Worm (Caenorhabditis elegans) whole organism, late embryonic: ENCODE measurements around the gene ctr-9.

Experiments
- C08G9.2 ChIP-seq: sonication (generic microtip); optimal IDR thresholded peaks from 2 replicates; lab custom pipeline; 2016; ENCODE audit warnings: mild to moderate bottlenecking, missing genetic modification characterization, moderate library complexity, missing compliant biosample characterization
- K02D7.2 ChIP-seq: sonication (generic microtip); optimal IDR thresholded peaks from 2 replicates; lab custom pipeline; 2017; ENCODE audit warnings: mild to moderate bottlenecking, missing genetic modification characterization, missing compliant biosample characterization
- K09A11.1 ChIP-seq: sonication (generic microtip); optimal IDR thresholded peaks from 2 replicates; lab custom pipeline; 2017; ENCODE audit warnings: antibody characterized with exemption, mild to moderate bottlenecking, missing genetic modification characterization, missing compliant biosample characterization; ENCODE audit not compliant: insufficient read depth
- T23F11.4 ChIP-seq: fragments of 200-800 bp; sonication (Bioruptor generic); optimal IDR thresholded peaks from 2 replicates; lab custom pipeline; 2018; ENCODE audit warnings: mild to moderate bottlenecking, missing genetic modification characterization, missing compliant biosample characterization
- Y22D7AL.16 ChIP-seq: sonication (generic microtip); optimal IDR thresholded peaks from 2 replicates; lab custom pipeline; 2016; ENCODE audit warnings: missing genetic modification characterization, missing compliant biosample characterization
- ahr-1 ChIP-seq: sonication (generic microtip); optimal IDR thresholded peaks from 2 replicates; lab custom pipeline; 2016; ENCODE audit warnings: missing genetic modification characterization, missing compliant biosample characterization
- ceh-14 ChIP-seq: sonication (generic microtip); optimal IDR thresholded peaks from 2 replicates; lab custom pipeline; 2016; ENCODE audit warnings: missing genotype, missing genetic modification characterization, missing compliant biosample characterization
- ceh-19 ChIP-seq: fragments of 200-800 bp; sonication (Bioruptor generic); optimal IDR thresholded peaks from 2 replicates; lab custom pipeline; 2018; ENCODE audit warnings: mild to moderate bottlenecking, missing genetic modification characterization, missing compliant biosample characterization
- ceh-2 ChIP-seq: sonication (generic microtip); optimal IDR thresholded peaks from 2 replicates; lab custom pipeline; 2016; ENCODE audit warnings: missing genotype, missing genetic modification characterization, missing compliant biosample characterization
- ceh-22 ChIP-seq: sonication (generic microtip); optimal IDR thresholded peaks from 2 replicates; lab custom pipeline; 2017; ENCODE audit warnings: missing biosample characterization, missing genetic modification characterization
- ceh-24 ChIP-seq: sonication (generic microtip); optimal IDR thresholded peaks from 2 replicates; lab custom pipeline; 2016; ENCODE audit warnings: mild to moderate bottlenecking, missing genetic modification characterization, missing compliant biosample characterization
- ceh-30 ChIP-seq: fragments of 150-350 bp; optimal IDR thresholded peaks from 2 replicates; lab custom pipeline; 2014; ENCODE audit warnings: missing biosample characterization, missing genetic modification characterization
- ceh-31 ChIP-seq: sonication (generic microtip); optimal IDR thresholded peaks from 2 replicates; lab custom pipeline; 2016; ENCODE audit warnings: missing genetic modification characterization, missing compliant biosample characterization
- ceh-45 ChIP-seq: fragments of 200-800 bp; sonication (Bioruptor generic); IDR thresholded peaks from 2 replicates; pipeline ENCODE4 v1.3.6; 2022; ENCODE audit warnings: missing genetic modification reagents, missing genetic modification characterization, missing compliant biosample characterization
- ceh-48 ChIP-seq: sonication (generic microtip); optimal IDR thresholded peaks from 2 replicates; lab custom pipeline; 2016; ENCODE audit warnings: missing genetic modification characterization, inconsistent platforms, missing compliant biosample characterization
- ceh-6 ChIP-seq: fragments of 200-800 bp; sonication (Bioruptor generic); optimal IDR thresholded peaks from 2 replicates; lab custom pipeline; 2018; ENCODE audit warnings: mild to moderate bottlenecking, missing genetic modification characterization, missing compliant biosample characterization
- ceh-9 ChIP-seq: sonication (generic microtip); optimal IDR thresholded peaks from 2 replicates; lab custom pipeline; 2016; ENCODE audit warnings: mild to moderate bottlenecking, missing genetic modification characterization, inconsistent platforms, missing compliant biosample characterization
- dve-1 ChIP-seq: sonication (generic microtip); optimal IDR thresholded peaks from 2 replicates; lab custom pipeline; 2017; ENCODE audit warnings: antibody characterized with exemption, mild to moderate bottlenecking, missing genetic modification characterization, missing compliant biosample characterization
- elt-2 ChIP-seq: sonication (generic microtip); optimal IDR thresholded peaks from 2 replicates; lab custom pipeline; 2016; ENCODE audit warnings: missing genetic modification reagents, missing genetic modification characterization, missing compliant biosample characterization
- elt-4 ChIP-seq: sonication (generic microtip); optimal IDR thresholded peaks from 2 replicates; lab custom pipeline; 2016; ENCODE audit warnings: missing genetic modification characterization, missing compliant biosample characterization
- eyg-1 ChIP-seq: sonication (generic microtip); optimal IDR thresholded peaks from 2 replicates; lab custom pipeline; 2016; ENCODE audit warnings: missing genotype, missing genetic modification characterization, missing compliant biosample characterization
- fkh-10 ChIP-seq: fragments of 150-350 bp; optimal IDR thresholded peaks from 2 replicates; lab custom pipeline; 2014; ENCODE audit warnings: missing biosample characterization, missing genetic modification reagents, missing genetic modification characterization
- fkh-6 ChIP-seq: sonication (generic microtip); optimal IDR thresholded peaks from 2 replicates; lab custom pipeline; 2016; ENCODE audit warnings: missing genetic modification characterization, missing compliant biosample characterization
- gmeb-2 ChIP-seq: sonication (generic microtip); optimal IDR thresholded peaks from 2 replicates; lab custom pipeline; 2016; ENCODE audit warnings: missing genetic modification characterization, inconsistent platforms, missing compliant biosample characterization
- hlh-13 ChIP-seq: fragments of 200-800 bp; sonication (Bioruptor generic); optimal IDR thresholded peaks from 2 replicates; lab custom pipeline; 2018; ENCODE audit warnings: mild to moderate bottlenecking, missing genetic modification characterization, missing compliant biosample characterization
- hlh-6 ChIP-seq: sonication (generic microtip); optimal IDR thresholded peaks from 2 replicates; lab custom pipeline; 2016; ENCODE audit warnings: missing genotype, missing genetic modification characterization, missing compliant biosample characterization
- hlh-8 ChIP-seq: sonication (generic microtip); optimal IDR thresholded peaks from 2 replicates; lab custom pipeline; 2016; ENCODE audit warnings: missing genotype, missing genetic modification characterization, missing compliant biosample characterization
- lim-6 ChIP-seq: sonication (generic microtip); optimal IDR thresholded peaks from 2 replicates; lab custom pipeline; 2016; ENCODE audit warnings: missing genetic modification characterization, missing compliant biosample characterization
- lin-11 ChIP-seq: fragments of 200-800 bp; sonication (Bioruptor generic); optimal IDR thresholded peaks from 2 replicates; lab custom pipeline; 2018; ENCODE audit warnings: mild to moderate bottlenecking, missing genetic modification characterization, missing compliant biosample characterization
- madf-2 ChIP-seq: sonication (generic microtip); optimal IDR thresholded peaks from 2 replicates; lab custom pipeline; 2017; ENCODE audit warnings: missing genetic modification characterization, missing compliant biosample characterization
- mec-3 ChIP-seq: sonication (generic microtip); optimal IDR thresholded peaks from 2 replicates; lab custom pipeline; 2016; ENCODE audit warnings: borderline replicate concordance, missing genetic modification characterization, missing compliant biosample characterization
- nhr-11 ChIP-seq: fragments of 150-350 bp; optimal IDR thresholded peaks from 2 replicates; lab custom pipeline; 2014; ENCODE audit warnings: missing biosample characterization, missing genetic modification characterization
- npax-4 ChIP-seq: sonication (generic microtip); optimal IDR thresholded peaks from 2 replicates; lab custom pipeline; 2016; ENCODE audit warnings: missing genetic modification characterization, missing compliant biosample characterization
- pag-3 ChIP-seq: sonication (generic microtip); optimal IDR thresholded peaks from 2 replicates; lab custom pipeline; 2016; ENCODE audit warnings: missing compliant biosample characterization, missing genetic modification characterization, borderline replicate concordance
- pat-9 ChIP-seq: fragments of 200-800 bp; sonication (Bioruptor generic); optimal IDR thresholded peaks from 2 replicates; lab custom pipeline; 2018; ENCODE audit warnings: mild to moderate bottlenecking, missing genetic modification characterization, moderate library complexity, missing compliant biosample characterization
- pax-1 ChIP-seq: fragments of 150-350 bp; optimal IDR thresholded peaks from 2 replicates; lab custom pipeline; 2014; ENCODE audit warnings: missing biosample characterization, missing genetic modification characterization
- pha-2 ChIP-seq: sonication (generic microtip); optimal IDR thresholded peaks from 2 replicates; lab custom pipeline; 2017; ENCODE audit warnings: mild to moderate bottlenecking, missing genetic modification characterization, missing compliant biosample characterization
- pha-4 ChIP-seq: fragments of 150-350 bp; optimal IDR thresholded peaks from 2 replicates; lab custom pipeline; 2018; ENCODE audit warnings: missing biosample characterization, missing genetic modification reagents, missing genetic modification characterization
- rnt-1 ChIP-seq: sonication (generic microtip); optimal IDR thresholded peaks from 2 replicates; lab custom pipeline; 2016; ENCODE audit warnings: missing genetic modification characterization, missing compliant biosample characterization
- sdc-2 ChIP-seq: sonication (generic microtip); optimal IDR thresholded peaks from 2 replicates; lab custom pipeline; 2016; ENCODE audit warnings: missing genotype, missing genetic modification characterization, missing compliant biosample characterization
- sox-2 ChIP-seq: fragments of 200-800 bp; sonication (Bioruptor generic); IDR thresholded peaks from 2 replicates; pipeline ENCODE4 v1.3.6; 2022; ENCODE audit warnings: missing genetic modification reagents, missing genetic modification characterization, missing compliant biosample characterization
- sox-4 ChIP-seq: sonication (generic microtip); optimal IDR thresholded peaks from 2 replicates; lab custom pipeline; 2017; ENCODE audit warnings: mild to moderate bottlenecking, missing genetic modification characterization, inconsistent platforms, missing compliant biosample characterization
- syd-9 ChIP-seq: sonication (generic microtip); optimal IDR thresholded peaks from 2 replicates; lab custom pipeline; 2016; ENCODE audit warnings: mild to moderate bottlenecking, missing genetic modification characterization, moderate library complexity, missing compliant biosample characterization
- tbx-2 ChIP-seq: sonication (generic microtip); optimal IDR thresholded peaks from 2 replicates; lab custom pipeline; 2016; ENCODE audit warnings: missing genetic modification characterization, missing compliant biosample characterization
- unc-3 ChIP-seq, 2 experiments: fragments of 200-800 bp in 1 of 2; sonication (Bioruptor generic) in 1 of 2; sonication (generic microtip) in 1 of 2; conservative IDR thresholded peaks in 1 of 2; optimal IDR thresholded peaks in 1 of 2; 2 replicates each; pipeline versions ENCODE4 v1.3.6 to Lab custom; 2016 to 2022; ENCODE audit warnings: missing compliant biosample characterization in 2 of 2, missing genetic modification characterization in 2 of 2, missing genetic modification reagents in 1 of 2
- unc-42 ChIP-seq: sonication (generic microtip); optimal IDR thresholded peaks from 2 replicates; lab custom pipeline; 2016; ENCODE audit warnings: missing genotype, missing genetic modification characterization, missing compliant biosample characterization
- unc-86 ChIP-seq: sonication (generic microtip); optimal IDR thresholded peaks from 2 replicates; lab custom pipeline; 2016; ENCODE audit warnings: missing genetic modification characterization, missing compliant biosample characterization

The ctr-9 gene

ce11 chrIII:9546016-9546659 is 54.9 kb downstream of the ctr-9 start, which contains the start of gene unc-16 (continued):
- TF ChIP-seq lim-6 (tag; lab: Kevin White, UChicago) (no peak), dve-1 (tag; lab: Kevin White, UChicago) (no peak), fkh-6 (no peak), ceh-22 (tag; lab: Kevin White, UChicago) (no peak), madf-2 (tag; lab: Kevin White, UChicago) (no peak), ceh-14 (tag; lab: Kevin White, UChicago) (no peak), ceh-6 (GFP tag; lab: Kevin White, UChicago) (no peak), unc-42 (peak; percentile 36), K09A11.1 (tag; lab: Kevin White, UChicago) (no peak), eyg-1 (tag; lab: Kevin White, UChicago) (no peak), pag-3 (tag; lab: Kevin White, UChicago) (no peak), hlh-6 (tag; lab: Kevin White, UChicago) (no peak), Y22D7AL.16 (tag; lab: Kevin White, UChicago) (no peak), hlh-13 (no peak), ceh-2 (tag; lab: Kevin White, UChicago) (no peak), unc-86 (peak; percentile 0), pha-2 (tag; lab: Kevin White, UChicago) (no peak), nhr-11 (tag; lab: Kevin White, UChicago) (no peak), lin-11 (tag; lab: Kevin White, UChicago) (no peak), hlh-8 (tag; lab: Kevin White, UChicago) (peak; percentile 55), mec-3 (tag; lab: Kevin White, UChicago) (no peak), T23F11.4 (GFP tag; lab: Kevin White, UChicago) (no peak), C08G9.2 (no peak), ceh-9 (tag; lab: Kevin White, UChicago) (no peak), unc-3 (GFP tag; conservative IDR thresholded peaks at IDR 0.05; lab: Robert Waterston, UW) (no peak), unc-3 (tag; optimal IDR thresholded peaks at IDR 0.05; lab: Kevin White, UChicago) (no peak), fkh-10 (GFP tag; lab: Kevin White, UChicago) (no peak), sox-2 (GFP tag; lab: Robert Waterston, UW) (no peak), ahr-1 (no peak), pax-1 (tag; lab: Kevin White, UChicago) (no peak), ceh-30 (tag; lab: Kevin White, UChicago) (no peak), elt-2 (peak; percentile 47), pha-4 (tag; lab: Kevin White, UChicago) (peak; percentile 78), sox-4 (tag; lab: Kevin White, UChicago) (no peak), ceh-45 (GFP tag; lab: Robert Waterston, UW) (no peak), ceh-48 (tag; lab: Kevin White, UChicago) (peak; percentile 99), npax-4 (tag; lab: Kevin White, UChicago) (no peak), sdc-2 (no peak), gmeb-2 (tag; lab: Kevin White, UChicago) (no peak), ceh-19 (GFP tag; lab: Kevin White, UChicago) (no peak), tbx-2 (peak; percentile 74), ceh-24 (no peak), rnt-1 (tag; lab: Kevin White, UChicago) (peak; percentile 36), K02D7.2 (no peak), syd-9 (tag; lab: Kevin White, UChicago) (no peak), pat-9 (tag; lab: Kevin White, UChicago) (no peak), elt-4 (no peak), ceh-31 (peak; percentile 84)
- TF ChIP-seq, all 69 proteins: peak for 18
